Fruit fly (Drosophila melanogaster) whole organism, pupa: ENCODE results near the gene CG32066.
A peak's percentile ranks its signal among the peaks of the same experiment; 100 is the strongest.

Experiments used
- CG10348 ChIP-seq: fragments of 200-800 bp; sonication (Bioruptor generic); IDR thresholded peaks from 2 replicates; pipeline ENCODE4 v1.3.6; 2022; ENCODE audit warnings: missing biosample characterization, missing genetic modification characterization
- CG12605 ChIP-seq: fragments of 200-800 bp; sonication (Bioruptor generic); IDR thresholded peaks from 2 replicates; pipeline ENCODE4 v1.3.6; 2022; ENCODE audit warnings: missing biosample characterization, missing genetic modification characterization
- CG13204 ChIP-seq: fragments of 200-800 bp; sonication (Bioruptor generic); optimal IDR thresholded peaks from 2 replicates; lab custom pipeline; 2018; ENCODE audit warnings: missing biosample characterization, mild to moderate bottlenecking, missing genetic modification characterization, moderate library complexity
- CG14655 ChIP-seq: fragments of 200-800 bp; sonication (Bioruptor generic); optimal IDR thresholded peaks from 3 replicates; lab custom pipeline; 2017; ENCODE audit warnings: mild to moderate bottlenecking, missing biosample characterization, missing genetic modification reagents, missing genetic modification characterization
- CG15710 ChIP-seq: fragments of 200-800 bp; sonication (Bioruptor generic); optimal IDR thresholded peaks from 2 replicates; lab custom pipeline; 2018; ENCODE audit warnings: missing biosample characterization, mild to moderate bottlenecking, missing genetic modification characterization, moderate library complexity
- CG17806 ChIP-seq: fragments of 200-800 bp; sonication (Bioruptor generic); optimal IDR thresholded peaks from 2 replicates; lab custom pipeline; 2018; ENCODE audit warnings: missing biosample characterization, mild to moderate bottlenecking, missing genetic modification characterization, moderate library complexity
- CG32121 ChIP-seq: fragments of 200-800 bp; sonication (Bioruptor generic); IDR thresholded peaks from 2 replicates; pipeline ENCODE4 v1.3.6; 2022; ENCODE audit warnings: missing biosample characterization, missing genetic modification characterization
- CG34367 ChIP-seq: fragments of 200-800 bp; sonication (Bioruptor generic); optimal IDR thresholded peaks from 2 replicates; lab custom pipeline; 2018; ENCODE audit warnings: missing biosample characterization, mild to moderate bottlenecking, missing genetic modification characterization
- CG4496 ChIP-seq: fragments of 200-800 bp; sonication (Bioruptor generic); IDR thresholded peaks from 3 replicates; pipeline ENCODE4 v1.3.6; 2022; ENCODE audit warnings: missing biosample characterization, missing genetic modification characterization
- CG8159 ChIP-seq: fragments of 200-800 bp; sonication (Bioruptor generic); optimal IDR thresholded peaks from 3 replicates; lab custom pipeline; 2018; ENCODE audit warnings: missing biosample characterization, mild to moderate bottlenecking, missing genetic modification characterization, moderate library complexity
- CG8301 ChIP-seq: fragments of 200-800 bp; sonication (Bioruptor generic); optimal IDR thresholded peaks from 2 replicates; lab custom pipeline; 2018; ENCODE audit warnings: missing biosample characterization, mild to moderate bottlenecking, missing genetic modification characterization
- CG9948 ChIP-seq: fragments of 200-800 bp; sonication (Bioruptor generic); optimal IDR thresholded peaks from 2 replicates; lab custom pipeline; 2018; ENCODE audit warnings: missing biosample characterization, mild to moderate bottlenecking, missing genetic modification characterization, moderate library complexity
- D1 ChIP-seq: fragments of 200-800 bp; sonication (Bioruptor generic); optimal IDR thresholded peaks from 2 replicates; lab custom pipeline; 2018; ENCODE audit warnings: missing biosample characterization, mild to moderate bottlenecking, missing genetic modification characterization, moderate library complexity
- EcR ChIP-seq: fragments of 200-800 bp; sonication (Bioruptor generic); optimal IDR thresholded peaks from 3 replicates; lab custom pipeline; 2019; ENCODE audit warnings: missing biosample characterization, missing genetic modification characterization, mild to moderate bottlenecking, moderate library complexity, missing genetic modification reagents
- Ets98B ChIP-seq: fragments of 200-800 bp; sonication (Bioruptor generic); IDR thresholded peaks from 2 replicates; pipeline ENCODE4 v1.3.6; 2022; ENCODE audit warnings: missing biosample characterization, missing genetic modification characterization
- Pif1A ChIP-seq: fragments of 200-800 bp; sonication (Bioruptor generic); optimal IDR thresholded peaks from 3 replicates; lab custom pipeline; 2016; ENCODE audit warnings: missing biosample characterization, missing genetic modification characterization
- Pif1B ChIP-seq: fragments of 200-800 bp; sonication (Bioruptor generic); optimal IDR thresholded peaks from 3 replicates; lab custom pipeline; 2016; ENCODE audit warnings: missing biosample characterization, missing genetic modification characterization
- Snoo ChIP-seq: fragments of 200-800 bp; sonication (Bioruptor generic); optimal IDR thresholded peaks from 3 replicates; lab custom pipeline; 2017; ENCODE audit warnings: missing biosample characterization, mild to moderate bottlenecking, missing genetic modification characterization, inconsistent platforms
- fd96Ca ChIP-seq: fragments of 200-800 bp; sonication (Bioruptor generic); IDR thresholded peaks from 3 replicates; pipeline ENCODE4 v1.3.6; 2022; ENCODE audit warnings: missing biosample characterization, missing genetic modification characterization
- gl ChIP-seq: fragments of 200-800 bp; sonication (Bioruptor generic); optimal IDR thresholded peaks from 2 replicates; lab custom pipeline; 2018; ENCODE audit warnings: missing biosample characterization, mild to moderate bottlenecking, missing genetic modification characterization
- rn ChIP-seq: fragments of 200-800 bp; sonication (Bioruptor generic); IDR thresholded peaks from 2 replicates; pipeline ENCODE4 v1.3.6; 2022; ENCODE audit warnings: missing biosample characterization, missing genetic modification characterization

The CG32066 gene

dm6 chr3L:10654439-10654838, 6.4 kb downstream of the CG32066 start:
- TF ChIP-seq CG12605 (GFP tag; lab: Robert Waterston, UW) (no peak), CG8159 (tag; lab: Kevin White, UChicago) (no peak), Ets98B (GFP tag; lab: Robert Waterston, UW) (no peak), gl (no peak), CG32121 (GFP tag; lab: Robert Waterston, UW) (no peak), CG13204 (no peak), CG4496 (no peak), Snoo (no peak), CG17806 (tag; lab: Kevin White, UChicago) (no peak), CG9948 (tag; lab: Kevin White, UChicago) (no peak), Pif1A (no peak), EcR (GFP tag; lab: Kevin White, UChicago) (no peak), CG14655 (GFP tag; lab: Kevin White, UChicago) (no peak), CG8301 (no peak), CG34367 (tag; lab: Kevin White, UChicago) (no peak), fd96Ca (GFP tag; lab: Robert Waterston, UW) (no peak), D1 (tag; lab: Kevin White, UChicago) (no peak)

DNA sequence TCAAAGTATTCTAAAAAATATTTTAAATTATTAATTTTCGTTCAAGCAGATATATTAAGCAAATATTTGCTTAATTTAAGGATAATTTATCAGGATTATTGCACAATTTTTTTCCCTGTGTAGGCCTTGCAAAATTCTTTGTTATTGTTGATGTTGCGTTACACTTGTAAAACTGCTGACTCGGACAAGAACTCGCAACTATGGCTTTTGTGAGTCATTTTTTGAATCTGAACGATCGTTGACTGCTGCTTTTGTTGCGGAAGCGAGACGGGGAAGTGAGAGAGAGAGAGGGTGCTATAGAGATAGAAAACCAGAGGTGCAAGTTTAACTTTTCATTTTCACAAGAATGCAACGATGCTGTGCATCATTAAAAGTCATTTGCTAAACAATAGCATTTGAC, 8.3 kb downstream of the CG32066 start:
- TF ChIP-seq EcR (GFP tag; lab: Kevin White, UChicago), result peak; percentile 48
- TF ChIP-seq CG8159 (tag; lab: Kevin White, UChicago), result peak; percentile 16
- no peak for TF ChIP-seq CG14655 (GFP tag; lab: Kevin White, UChicago)

DNA sequence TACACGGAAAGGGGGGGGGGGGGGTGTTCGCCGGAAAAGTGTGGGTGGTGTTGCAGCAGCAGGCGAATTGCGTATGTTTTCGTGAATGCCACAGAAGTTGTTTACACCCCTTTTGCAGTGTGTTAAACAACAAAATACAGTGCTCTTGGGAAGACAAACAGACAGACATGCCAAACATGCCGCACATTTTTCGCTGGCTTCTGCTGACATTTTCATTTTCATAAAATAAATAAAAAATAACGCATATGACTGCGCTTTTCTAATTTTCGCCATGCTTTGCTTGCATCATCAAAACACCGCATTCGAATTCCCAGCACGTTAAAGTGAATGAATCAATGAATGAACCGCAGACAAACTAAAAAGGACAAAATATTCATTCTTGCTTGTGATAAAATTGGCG, 9.5 kb downstream of the CG32066 start:
- TF ChIP-seq Snoo, result no peak

- TF ChIP-seq CG9948 (tag; lab: Kevin White, UChicago) (peak; percentile 22), fd96Ca (GFP tag; lab: Robert Waterston, UW) (0 out of 3 replicates have a peak, but pooled peaks have one; percentile 51), Pif1A (peak; percentile 63), CG13204 (no peak), CG8301 (peak; percentile 53), CG17806 (tag; lab: Kevin White, UChicago) (peak; percentile 50), rn (no peak), Pif1B (GFP tag; lab: Kevin White, UChicago) (peak; percentile 35), CG15710 (tag; lab: Kevin White, UChicago) (peak; percentile 39), gl (peak; percentile 15), CG12605 (GFP tag; lab: Robert Waterston, UW) (peak; percentile 51; the same call in 1 of the 2 replicates), CG8159 (tag; lab: Kevin White, UChicago) (no peak), CG34367 (tag; lab: Kevin White, UChicago) (peak; percentile 48), D1 (tag; lab: Kevin White, UChicago) (no peak), CG32121 (GFP tag; lab: Robert Waterston, UW) (peak; percentile 47), CG4496 (peak; percentile 70; the same call in 2 of the 3 replicates), CG10348 (GFP tag; lab: Robert Waterston, UW) (no peak), EcR (GFP tag; lab: Kevin White, UChicago) (no peak), CG14655 (GFP tag; lab: Kevin White, UChicago) (peak; percentile 45), Snoo (no peak), Ets98B (GFP tag; lab: Robert Waterston, UW) (peak; percentile 62)
Observed at dm6 chr3L:10648431-10648830, 12.4 kb downstream of the CG32066 start.

DNA sequence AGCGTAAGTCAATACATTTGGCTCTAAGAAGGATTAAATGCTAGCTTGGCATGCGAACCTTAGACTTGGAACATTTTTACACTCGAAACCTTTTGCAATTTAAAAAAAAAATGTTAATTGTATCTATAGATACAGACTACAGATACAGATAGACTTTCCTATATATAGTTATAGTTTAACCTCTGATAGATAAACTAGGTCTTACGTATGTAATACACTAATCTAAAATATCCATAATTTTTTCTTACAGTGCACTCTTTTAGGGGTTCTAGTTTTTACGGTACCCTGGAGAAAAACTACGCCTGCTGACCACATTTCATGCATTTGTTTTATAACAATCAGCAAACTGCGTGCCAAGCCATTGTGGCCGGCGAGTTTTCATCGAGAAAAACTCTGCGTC, 13.7 kb downstream of the CG32066 start:
- no peak for TF ChIP-seq CG8159 (tag; lab: Kevin White, UChicago)
- TF ChIP-seq EcR (GFP tag; lab: Kevin White, UChicago), result no peak
- no peak for TF ChIP-seq CG12605 (GFP tag; lab: Robert Waterston, UW)
- no peak for TF ChIP-seq D1 (tag; lab: Kevin White, UChicago)
- TF ChIP-seq CG17806 (tag; lab: Kevin White, UChicago), result no peak
- TF ChIP-seq CG14655 (GFP tag; lab: Kevin White, UChicago), result no peak
- TF ChIP-seq Pif1A, result no peak
- no peak for TF ChIP-seq Snoo
- TF ChIP-seq rn, result no peak
- no peak for TF ChIP-seq CG10348 (GFP tag; lab: Robert Waterston, UW)
- no peak for TF ChIP-seq Pif1B (GFP tag; lab: Kevin White, UChicago)
- no peak for TF ChIP-seq gl
- TF ChIP-seq, all 21 proteins: peak for 0

dm6 chr3L:10645965-10646364, 14.8 kb downstream of the CG32066 start:
- TF ChIP-seq EcR (GFP tag; lab: Kevin White, UChicago) (no peak), CG8301 (no peak), CG12605 (GFP tag; lab: Robert Waterston, UW) (no peak), rn (no peak), CG4496 (0 out of 3 replicates have a peak, but pooled peaks have one; percentile 54), D1 (tag; lab: Kevin White, UChicago) (no peak), CG13204 (no peak)

DNA sequence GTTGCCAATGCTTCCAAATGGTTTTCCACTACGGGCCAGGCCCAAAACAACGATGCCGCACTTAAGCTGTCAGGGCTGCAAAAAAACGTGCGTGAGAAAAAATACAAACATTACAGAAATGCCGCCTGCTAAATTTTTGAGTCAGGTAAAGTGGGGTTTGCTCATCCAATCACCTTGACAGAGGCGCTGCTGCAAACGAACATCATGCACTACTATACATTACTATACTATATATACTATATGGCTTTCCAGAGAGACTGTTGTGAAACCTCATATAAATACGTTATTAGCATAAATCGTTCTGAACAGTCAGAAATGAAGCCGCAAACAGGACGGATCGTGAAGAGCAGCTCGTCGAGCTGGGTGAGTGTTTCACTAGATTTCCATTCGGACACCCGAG, 17.6 kb downstream of the CG32066 start, which contains the start of gene CG14153:
Gene CG14153, plus strand, starts transcription at position 301 of the 400 bp plus-strand sequence.
- TF ChIP-seq Ets98B (GFP tag; lab: Robert Waterston, UW), result no peak
- no peak for TF ChIP-seq D1 (tag; lab: Kevin White, UChicago)
- TF ChIP-seq rn, result no peak
- TF ChIP-seq CG17806 (tag; lab: Kevin White, UChicago), result no peak
- no peak for TF ChIP-seq CG13204
- TF ChIP-seq fd96Ca (GFP tag; lab: Robert Waterston, UW), result no peak
- TF ChIP-seq CG10348 (GFP tag; lab: Robert Waterston, UW), result no peak
- TF ChIP-seq CG4496, result no peak
- no peak for TF ChIP-seq CG8301
- no peak for TF ChIP-seq CG32121 (GFP tag; lab: Robert Waterston, UW)
